Fruit fly (Drosophila melanogaster): ENCODE measurements around the gene Sema1a.
A peak's percentile ranks its signal among the peaks of the same experiment; 100 is the strongest.

Gene Sema1a

dm6 chr2L:8579886-8580285 lies 37.9 kb downstream of the Sema1a start (continued):
- peak; percentile 3 for TF ChIP-seq phol (tag; optimal IDR thresholded peaks at IDR 0.05)
- TF ChIP-seq CG17568 (GFP tag; optimal IDR thresholded peaks at IDR 0.05): no peak
- TF ChIP-seq unpg (GFP tag; optimal IDR thresholded peaks at IDR 0.05): peak; percentile 5
- TF ChIP-seq lola (GFP tag; optimal IDR thresholded peaks at IDR 0.05): peak in 1 of 3 experiments; percentile 14
- TF ChIP-seq MBD-R2 (GFP tag; IDR thresholded peaks at IDR 0.05): no peak
- peak in 1 of 2 experiments; percentile 56 for TF ChIP-seq bsh (GFP tag; optimal IDR thresholded peaks at IDR 0.05)

dm6 chr2L:8583161-8583560 lies 41.2 kb downstream of the Sema1a start:
- TF ChIP-seq lola (GFP tag; optimal IDR thresholded peaks at IDR 0.05) (peak in 1 of 3 experiments; percentile 9), nmo (GFP tag; optimal IDR thresholded peaks at IDR 0.05) (peak; percentile 40), CG10654 (GFP tag; optimal IDR thresholded peaks at IDR 0.05) (no peak), grau (tag; optimal IDR thresholded peaks at IDR 0.05) (peak; percentile 10), CG11504 (tag; optimal IDR thresholded peaks at IDR 0.05) (peak; percentile 31), CG2678 (tag; optimal IDR thresholded peaks at IDR 0.05) (peak; percentile 10), CG11695 (GFP tag; IDR thresholded peaks at IDR 0.05) (no peak), Sox102F (GFP tag; optimal IDR thresholded peaks at IDR 0.05) (peak; percentile 10), fd96Cb (tag; optimal IDR thresholded peaks at IDR 0.05) (peak; percentile 2), dmrt99B (tag; optimal IDR thresholded peaks at IDR 0.05) (peak; percentile 39), CG7786 (GFP tag; optimal IDR thresholded peaks at IDR 0.05) (no peak), CG1603 (tag; optimal IDR thresholded peaks at IDR 0.05) (peak; percentile 16), unpg (GFP tag; optimal IDR thresholded peaks at IDR 0.05) (peak; percentile 36), CG12391 (tag; optimal IDR thresholded peaks at IDR 0.05) (peak; percentile 5), CG12236 (GFP tag; optimal IDR thresholded peaks at IDR 0.05) (no peak), CG9727 (GFP tag; optimal IDR thresholded peaks at IDR 0.05) (no peak), D19B (GFP tag; optimal IDR thresholded peaks at IDR 0.05) (peak; percentile 56), az2 (GFP tag; optimal IDR thresholded peaks at IDR 0.05) (peak; percentile 8), Sox100B (GFP tag; optimal IDR thresholded peaks at IDR 0.05) (peak; percentile 12), CG17359 (tag; optimal IDR thresholded peaks at IDR 0.05) (peak; percentile 15), sens (GFP tag) (peak; percentile 80), CG17361 (GFP tag; IDR thresholded peaks at IDR 0.05) (peak; percentile 50; the same call in 2 of the 3 replicates), lab (GFP tag; optimal IDR thresholded peaks at IDR 0.05) (no peak), CG30403 (GFP tag; optimal IDR thresholded peaks at IDR 0.05) (peak; percentile 30), pb (GFP tag; optimal IDR thresholded peaks at IDR 0.05) (no peak), CG7839 (tag; optimal IDR thresholded peaks at IDR 0.05) (peak; percentile 3), phol (tag; optimal IDR thresholded peaks at IDR 0.05) (peak; percentile 42), row (GFP tag; IDR thresholded peaks at IDR 0.05) (peak; percentile 63), shn (GFP tag; optimal IDR thresholded peaks at IDR 0.05) (no peak), gem (tag; optimal IDR thresholded peaks at IDR 0.05) (peak; percentile 51), CG15269 (tag; optimal IDR thresholded peaks at IDR 0.05) (no peak), Blimp-1 (GFP tag; optimal IDR thresholded peaks at IDR 0.05) (peak; percentile 51), CG8388 (GFP tag; optimal IDR thresholded peaks at IDR 0.05) (peak; percentile 28), Oli (tag; optimal IDR thresholded peaks at IDR 0.05) (peak; percentile 41), bsh (GFP tag; optimal IDR thresholded peaks at IDR 0.05) (peak in 1 of 2 experiments; percentile 48), chinmo (GFP tag; IDR thresholded peaks at IDR 0.05; ENCODE audit: partially characterized antibody) (no peak), Ssrp (tag; optimal IDR thresholded peaks at IDR 0.05) (peak; percentile 12), CG2712 (tag; optimal IDR thresholded peaks at IDR 0.05) (peak; percentile 38), ATbp (GFP tag; optimal IDR thresholded peaks at IDR 0.05) (peak; percentile 15), CG10979 (tag; optimal IDR thresholded peaks at IDR 0.05) (peak; percentile 48), CG18262 (tag; optimal IDR thresholded peaks at IDR 0.05) (peak; percentile 56), hbn (GFP tag; IDR thresholded peaks at IDR 0.05; ENCODE audit: partially characterized antibody) (no peak), Dad (GFP tag; optimal IDR thresholded peaks at IDR 0.05) (no peak), CG14710 (tag; optimal IDR thresholded peaks at IDR 0.05) (peak; percentile 28)

Data from whole organism, embryonic.